Worm (Caenorhabditis elegans): ENCODE data around the gene srh-59.

The srh-59 gene

ce11 chrII:3570927-3571538 is 10.8 kb upstream of the srh-59 start, which contains the start of the genes clec-128 and clec-129:
Gene clec-128 (minus strand): TSS chrII:3571027.
Gene clec-129 (plus strand): TSS chrII:3571488.
- TF ChIP-seq lin-11 (tag; optimal IDR thresholded peaks at IDR 0.05) (no peak), alr-1 (tag; optimal IDR thresholded peaks at IDR 0.05) (no peak)

DNA sequence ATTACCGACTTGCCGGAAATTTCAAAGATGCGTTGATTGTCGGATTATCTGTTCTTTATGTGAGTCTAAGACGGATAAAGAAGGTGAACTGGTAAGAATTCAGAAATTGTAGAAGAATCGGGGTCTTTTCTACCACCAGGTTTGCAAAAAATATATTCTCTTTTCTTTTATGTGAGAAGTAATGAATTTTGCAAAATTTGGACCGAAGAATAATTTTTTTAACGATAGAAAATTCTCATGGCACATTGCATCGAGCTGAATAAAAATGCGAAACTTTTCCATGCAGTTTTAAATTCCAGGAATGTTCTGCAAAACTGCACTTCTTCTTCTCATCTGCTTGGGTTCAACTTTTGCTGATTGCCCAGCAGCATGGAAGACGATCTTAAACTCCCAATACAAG is 8.6 kb upstream of the srh-59 start, which contains the start of gene clec-130:
TSS of gene clec-130 (plus strand) at position 301 of the 400 bp plus-strand sequence.
- no peak for TF ChIP-seq sma-3 (GFP tag; optimal IDR thresholded peaks at IDR 0.05)
- no peak for TF ChIP-seq sma-9 (GFP tag; optimal IDR thresholded peaks at IDR 0.05)
- TF ChIP-seq sma-9 (tag; optimal IDR thresholded peaks at IDR 0.05): no peak
- no peak for TF ChIP-seq blmp-1 (tag; optimal IDR thresholded peaks at IDR 0.05; ENCODE audit: insufficient read depth)
- TF ChIP-seq gmeb-1 (tag; optimal IDR thresholded peaks at IDR 0.05): no peak
- TF ChIP-seq lin-39 (tag; optimal IDR thresholded peaks at IDR 0.05): no peak
- TF ChIP-seq alr-1 (tag; optimal IDR thresholded peaks at IDR 0.05): no peak
- no peak for TF ChIP-seq nhr-10 (tag; optimal IDR thresholded peaks at IDR 0.05)

DNA sequence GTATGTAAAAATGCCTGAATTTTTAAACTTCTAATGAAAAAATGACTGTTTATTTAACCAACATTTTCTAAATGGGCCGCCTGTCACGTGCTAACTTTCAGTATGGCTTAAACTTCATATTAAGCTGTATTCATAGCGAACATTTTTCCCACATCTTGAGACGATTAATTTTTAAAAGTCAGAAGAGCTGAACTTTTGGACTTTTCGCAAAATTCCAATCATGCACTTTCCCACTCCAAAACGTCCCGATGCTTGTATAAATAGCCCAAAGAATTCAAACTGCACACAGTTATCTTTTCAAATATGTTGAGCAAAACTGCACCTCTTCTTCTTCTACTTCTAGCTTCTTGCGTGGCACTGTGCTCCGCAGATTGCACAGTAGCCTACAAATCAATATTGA is 5.1 kb upstream of the srh-59 start, which contains the start of gene clec-132:
TSS of gene clec-132 (plus strand) at position 301 of the 400 bp plus-strand sequence.
- TF ChIP-seq unc-39 (tag; optimal IDR thresholded peaks at IDR 0.05) (no peak), elt-3 (tag; optimal IDR thresholded peaks at IDR 0.05) (no peak), gmeb-1 (tag; optimal IDR thresholded peaks at IDR 0.05) (no peak), unc-62 (GFP tag; optimal IDR thresholded peaks at IDR 0.05) (no peak), F13H6.1 (tag; optimal IDR thresholded peaks at IDR 0.05) (no peak), ama-1 (optimal IDR thresholded peaks at IDR 0.05) (no peak), crh-2 (tag; optimal IDR thresholded peaks at IDR 0.05) (no peak), aly-2 (tag; optimal IDR thresholded peaks at IDR 0.05) (no peak), nhr-10 (tag; optimal IDR thresholded peaks at IDR 0.05) (no peak), sem-4 (tag; optimal IDR thresholded peaks at IDR 0.05) (no peak), zag-1 (tag; optimal IDR thresholded peaks at IDR 0.05) (no peak), ceh-82 (tag; optimal IDR thresholded peaks at IDR 0.05) (no peak), alr-1 (tag; optimal IDR thresholded peaks at IDR 0.05) (no peak), ceh-16 (tag; optimal IDR thresholded peaks at IDR 0.05) (no peak), mab-5 (tag; optimal IDR thresholded peaks at IDR 0.05) (no peak), ztf-1 (GFP tag; conservative IDR thresholded peaks at IDR 0.05) (no peak), ztf-4 (tag; optimal IDR thresholded peaks at IDR 0.05) (no peak), nhr-237 (tag; optimal IDR thresholded peaks at IDR 0.05) (no peak), ztf-11 (tag; optimal IDR thresholded peaks at IDR 0.05) (no peak)

ce11 chrII:3578121-3578520 is 3.7 kb upstream of the srh-59 start, which contains the start of gene clec-133:
Gene clec-133 (plus strand): TSS chrII:3578421.
- TF ChIP-seq nhr-237 (tag; optimal IDR thresholded peaks at IDR 0.05): no peak
- TF ChIP-seq sma-3 (GFP tag; optimal IDR thresholded peaks at IDR 0.05): no peak
- TF ChIP-seq nhr-10 (tag; optimal IDR thresholded peaks at IDR 0.05): no peak
- no peak for TF ChIP-seq zag-1 (tag; optimal IDR thresholded peaks at IDR 0.05)
- no peak for TF ChIP-seq nhr-25 (tag; optimal IDR thresholded peaks at IDR 0.05)
- no peak for TF ChIP-seq snpc-4 (tag; optimal IDR thresholded peaks at IDR 0.05)
- no peak for TF ChIP-seq C34F6.9 (tag; optimal IDR thresholded peaks at IDR 0.05)
- TF ChIP-seq nhr-77 (tag; optimal IDR thresholded peaks at IDR 0.05): no peak
- no peak for TF ChIP-seq elt-1 (tag; optimal IDR thresholded peaks at IDR 0.05)
- no peak for TF ChIP-seq dmd-4 (tag; optimal IDR thresholded peaks at IDR 0.05)
- no peak for TF ChIP-seq mab-5 (tag; optimal IDR thresholded peaks at IDR 0.05)
- no peak for TF ChIP-seq unc-39 (tag; optimal IDR thresholded peaks at IDR 0.05)

DNA sequence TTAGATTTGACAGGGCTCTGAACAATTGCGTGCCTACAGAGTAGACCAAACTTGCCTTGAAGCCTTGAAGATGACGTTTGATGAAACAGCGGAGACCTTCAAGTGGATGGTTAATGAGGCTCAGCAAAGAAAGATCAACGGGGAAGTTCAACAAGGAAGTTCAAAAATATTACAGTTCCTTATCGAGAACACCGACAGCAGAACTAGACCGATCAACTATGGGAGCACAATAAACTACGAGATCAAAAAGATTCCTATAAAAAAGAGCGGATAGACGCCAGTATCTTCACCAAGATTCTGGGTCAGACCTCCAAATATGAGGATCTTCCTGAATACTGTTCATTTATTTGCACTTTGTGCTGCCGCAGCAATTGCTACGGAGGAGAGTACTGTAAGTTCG is 2.1 kb upstream of the srh-59 start, which contains the start of gene clec-134:
TSS of gene clec-134 (plus strand) at position 301 of the 400 bp plus-strand sequence.
- TF ChIP-seq nhr-6 (tag; optimal IDR thresholded peaks at IDR 0.05) (no peak), mbf-1 (tag; optimal IDR thresholded peaks at IDR 0.05) (no peak), ztf-11 (tag; optimal IDR thresholded peaks at IDR 0.05) (no peak), sma-3 (GFP tag; optimal IDR thresholded peaks at IDR 0.05) (no peak), nhr-21 (tag; optimal IDR thresholded peaks at IDR 0.05) (no peak), dmd-4 (tag; optimal IDR thresholded peaks at IDR 0.05) (no peak), F13H6.1 (tag; optimal IDR thresholded peaks at IDR 0.05) (no peak), nhr-12 (tag; optimal IDR thresholded peaks at IDR 0.05) (no peak), nhr-129 (tag; optimal IDR thresholded peaks at IDR 0.05) (no peak), unc-62 (GFP tag; optimal IDR thresholded peaks at IDR 0.05) (no peak), sma-9 (GFP tag; optimal IDR thresholded peaks at IDR 0.05) (no peak), sma-9 (tag; optimal IDR thresholded peaks at IDR 0.05) (no peak), lsy-2 (tag; optimal IDR thresholded peaks at IDR 0.05) (no peak), unc-39 (tag; optimal IDR thresholded peaks at IDR 0.05) (no peak), fos-1 (tag; optimal IDR thresholded peaks at IDR 0.05) (no peak), peb-1 (tag; optimal IDR thresholded peaks at IDR 0.05) (no peak), lin-13 (GFP tag; optimal IDR thresholded peaks at IDR 0.05) (no peak), nhr-25 (tag; optimal IDR thresholded peaks at IDR 0.05) (no peak), crh-2 (tag; optimal IDR thresholded peaks at IDR 0.05) (no peak), snpc-4 (tag; optimal IDR thresholded peaks at IDR 0.05) (no peak), blmp-1 (tag; optimal IDR thresholded peaks at IDR 0.05; ENCODE audit: insufficient read depth) (no peak)

Measured in whole organism, L2 larva.